Worm (Caenorhabditis elegans): Measurements from ENCODE around the gene ethe-1.

Gene ethe-1

DNA sequence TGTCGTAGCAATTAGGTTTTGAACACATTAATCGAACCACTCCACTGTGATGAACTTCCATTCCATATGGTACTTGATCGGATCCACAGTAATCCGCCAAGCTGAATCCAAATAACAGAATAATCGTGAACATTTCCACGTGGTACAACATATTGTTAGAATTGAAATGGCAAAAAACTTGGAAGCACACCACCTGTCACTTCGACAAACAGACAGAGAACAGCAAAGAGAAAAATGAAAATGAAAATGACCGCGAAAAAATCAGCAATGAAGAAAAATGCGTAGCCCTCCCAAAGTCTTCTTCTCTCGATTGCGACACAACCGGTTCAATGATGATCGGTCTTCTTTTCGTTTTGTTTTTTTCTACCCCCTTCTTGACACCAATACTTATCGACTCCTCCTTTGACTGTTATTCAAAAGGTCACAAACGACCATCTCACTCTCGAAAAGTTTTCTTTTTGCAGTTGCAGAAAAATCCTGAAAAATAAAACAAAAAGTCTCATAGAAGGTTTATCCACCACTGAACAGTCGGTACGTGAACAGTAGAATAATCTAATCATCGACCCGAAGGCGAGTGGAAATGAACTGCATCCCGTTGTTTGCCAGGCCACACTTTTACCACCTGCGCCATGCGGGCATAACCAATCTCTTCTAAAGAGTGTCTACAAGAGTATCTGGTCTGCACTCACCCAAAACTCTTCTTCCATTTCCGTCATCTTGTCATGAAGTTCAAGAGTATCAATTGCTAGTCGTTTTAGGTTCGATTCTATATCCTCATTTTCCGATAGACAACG, 31.2 kb downstream of the ethe-1 start, which contains the start of gene wrt-3 (continued):
- peak; percentile 92 for TF ChIP-seq ZK185.1 (tag; optimal IDR thresholded peaks at IDR 0.05; ENCODE audit: poor library complexity, severe bottlenecking)
- no peak for TF ChIP-seq F37B4.10 (GFP tag; IDR thresholded peaks at IDR 0.05)
- peak; percentile 96 for TF ChIP-seq aptf-3 (GFP tag; IDR thresholded peaks at IDR 0.05)
- 0 out of 2 replicates have a peak, but pooled peaks have one; percentile 80 for TF ChIP-seq ceh-58 (GFP tag; IDR thresholded peaks at IDR 0.05)
- TF ChIP-seq nhr-80 (tag; optimal IDR thresholded peaks at IDR 0.05), result peak; percentile 50
- TF ChIP-seq mcd-1 (GFP tag; IDR thresholded peaks at IDR 0.05), result no peak; the same call in 1 of the 2 replicates
- peak; percentile 75 for TF ChIP-seq lin-54 (GFP tag; optimal IDR thresholded peaks at IDR 0.05)
- peak; percentile 19 for TF ChIP-seq dpl-1 (GFP tag; optimal IDR thresholded peaks at IDR 0.05)
- TF ChIP-seq ceh-100 (GFP tag; IDR thresholded peaks at IDR 0.05), result no peak; the same call in 1 of the 2 replicates
- TF ChIP-seq lag-1 (GFP tag; IDR thresholded peaks at IDR 0.05), result no peak
- TF ChIP-seq lin-40 (tag; optimal IDR thresholded peaks at IDR 0.05), result no peak
- peak; percentile 92 for TF ChIP-seq snpc-3.4 (tag; optimal IDR thresholded peaks at IDR 0.05)
- no peak for TF ChIP-seq Y67H2A.10 (GFP tag; conservative IDR thresholded peaks at IDR 0.05)
- peak; percentile 98 for TF ChIP-seq lin-26 (GFP tag; IDR thresholded peaks at IDR 0.05)
- TF ChIP-seq mel-28 (tag; optimal IDR thresholded peaks at IDR 0.05; ENCODE audit: borderline replicate concordance), result peak; percentile 33
- no peak; the same call in 1 of the 2 replicates for TF ChIP-seq Y56A3A.18 (GFP tag; IDR thresholded peaks at IDR 0.05)
- TF ChIP-seq snpc-1.1 (tag; optimal IDR thresholded peaks at IDR 0.05; ENCODE audit: insufficient read depth), result peak; percentile 79
- no peak for TF ChIP-seq Y95B8A.8 (GFP tag; IDR thresholded peaks at IDR 0.05)
- TF ChIP-seq cebp-2 (GFP tag; IDR thresholded peaks at IDR 0.05), result peak; percentile 95
- TF ChIP-seq nhr-120 (GFP tag; IDR thresholded peaks at IDR 0.05), result 0 out of 2 replicates have a peak, but pooled peaks have one; percentile 82
- TF ChIP-seq B0261.1 (tag; optimal IDR thresholded peaks at IDR 0.05), result peak; percentile 97
- TF ChIP-seq bed-1 (GFP tag; IDR thresholded peaks at IDR 0.05), result no peak
- TF ChIP-seq F23B12.7 (tag; optimal IDR thresholded peaks at IDR 0.05; ENCODE audit: insufficient read depth), result peak; percentile 53
- peak; percentile 78; the same call in 1 of the 2 replicates for TF ChIP-seq hmg-20 (GFP tag; IDR thresholded peaks at IDR 0.05)
- peak; percentile 81 for TF ChIP-seq ztf-18 (tag; optimal IDR thresholded peaks at IDR 0.05)
- peak; percentile 79 for TF ChIP-seq akir-1 (GFP tag; optimal IDR thresholded peaks at IDR 0.05)
- TF ChIP-seq C06A6.2 (GFP tag; conservative IDR thresholded peaks at IDR 0.05), result no peak
- peak; percentile 85 for TF ChIP-seq nhr-179 (tag; optimal IDR thresholded peaks at IDR 0.05)
- TF ChIP-seq zfh-2 (GFP tag; conservative IDR thresholded peaks at IDR 0.05), result no peak
- peak; percentile 97 for TF ChIP-seq die-1 (tag; optimal IDR thresholded peaks at IDR 0.05)
- peak; percentile 65 to 67 for TF ChIP-seq let-607 (tag; optimal IDR thresholded peaks at IDR 0.05)
- TF ChIP-seq attf-6 (GFP tag; IDR thresholded peaks at IDR 0.05), result peak; percentile 87
- TF ChIP-seq sea-2 (GFP tag; IDR thresholded peaks at IDR 0.05), result no peak
- no peak for TF ChIP-seq nfyb-1 (GFP tag; IDR thresholded peaks at IDR 0.05)
- TF ChIP-seq snpc-1.3 (tag; optimal IDR thresholded peaks at IDR 0.05; ENCODE audit: insufficient read depth), result peak; percentile 96
- no peak for TF ChIP-seq madf-6 (GFP tag; IDR thresholded peaks at IDR 0.05)
- 0 out of 2 replicates have a peak, but pooled peaks have one; percentile 14 for TF ChIP-seq C17E4.6 (GFP tag; IDR thresholded peaks at IDR 0.05)
- TF ChIP-seq lsl-1 (GFP tag; optimal IDR thresholded peaks at IDR 0.05), result no peak
- no peak for TF ChIP-seq ceh-27 (GFP tag; optimal IDR thresholded peaks at IDR 0.05)
- TF ChIP-seq K12H6.12 (tag; optimal IDR thresholded peaks at IDR 0.05), result peak; percentile 56
- TF ChIP-seq snpc-4 (GFP tag; optimal IDR thresholded peaks at IDR 0.05), result peak; percentile 87
- peak; percentile 79 to 89 (median 86) for TF ChIP-seq snpc-4 (tag; optimal IDR thresholded peaks at IDR 0.05)
- TF ChIP-seq ets-4 (GFP tag; optimal IDR thresholded peaks at IDR 0.05), result peak; percentile 88
- peak; percentile 66 for TF ChIP-seq atf-7 (tag; optimal IDR thresholded peaks at IDR 0.05)
- peak; percentile 59 for TF ChIP-seq tlf-1 (GFP tag; optimal IDR thresholded peaks at IDR 0.05)
- no peak for TF ChIP-seq athp-1 (tag; optimal IDR thresholded peaks at IDR 0.05)
